Worm (Caenorhabditis elegans) whole organism, late embryonic: Measurements from ENCODE around the gene lgc-49.

Experiments
- T23F11.4 ChIP-seq: fragments of 200-800 bp; sonication (Bioruptor generic); optimal IDR thresholded peaks from 2 replicates; lab custom pipeline; 2018; ENCODE audit warnings: mild to moderate bottlenecking, missing genetic modification characterization, missing compliant biosample characterization
- Y22D7AL.16 ChIP-seq: sonication (generic microtip); optimal IDR thresholded peaks from 2 replicates; lab custom pipeline; 2016; ENCODE audit warnings: missing genetic modification characterization, missing compliant biosample characterization
- ceh-19 ChIP-seq: fragments of 200-800 bp; sonication (Bioruptor generic); optimal IDR thresholded peaks from 2 replicates; lab custom pipeline; 2018; ENCODE audit warnings: mild to moderate bottlenecking, missing genetic modification characterization, missing compliant biosample characterization
- ceh-22 ChIP-seq: sonication (generic microtip); optimal IDR thresholded peaks from 2 replicates; lab custom pipeline; 2017; ENCODE audit warnings: missing biosample characterization, missing genetic modification characterization
- ceh-30 ChIP-seq: fragments of 150-350 bp; optimal IDR thresholded peaks from 2 replicates; lab custom pipeline; 2014; ENCODE audit warnings: missing biosample characterization, missing genetic modification characterization
- ceh-31 ChIP-seq: sonication (generic microtip); optimal IDR thresholded peaks from 2 replicates; lab custom pipeline; 2016; ENCODE audit warnings: missing genetic modification characterization, missing compliant biosample characterization
- ceh-45 ChIP-seq: fragments of 200-800 bp; sonication (Bioruptor generic); IDR thresholded peaks from 2 replicates; pipeline ENCODE4 v1.3.6; 2022; ENCODE audit warnings: missing genetic modification reagents, missing genetic modification characterization, missing compliant biosample characterization
- ceh-48 ChIP-seq: sonication (generic microtip); optimal IDR thresholded peaks from 2 replicates; lab custom pipeline; 2016; ENCODE audit warnings: missing genetic modification characterization, inconsistent platforms, missing compliant biosample characterization
- ceh-6 ChIP-seq: fragments of 200-800 bp; sonication (Bioruptor generic); optimal IDR thresholded peaks from 2 replicates; lab custom pipeline; 2018; ENCODE audit warnings: mild to moderate bottlenecking, missing genetic modification characterization, missing compliant biosample characterization
- ceh-9 ChIP-seq: sonication (generic microtip); optimal IDR thresholded peaks from 2 replicates; lab custom pipeline; 2016; ENCODE audit warnings: mild to moderate bottlenecking, missing genetic modification characterization, inconsistent platforms, missing compliant biosample characterization
- elt-2 ChIP-seq: sonication (generic microtip); optimal IDR thresholded peaks from 2 replicates; lab custom pipeline; 2016; ENCODE audit warnings: missing genetic modification reagents, missing genetic modification characterization, missing compliant biosample characterization
- elt-4 ChIP-seq: sonication (generic microtip); optimal IDR thresholded peaks from 2 replicates; lab custom pipeline; 2016; ENCODE audit warnings: missing genetic modification characterization, missing compliant biosample characterization
- ets-4 ChIP-seq: sonication (generic microtip); optimal IDR thresholded peaks from 2 replicates; lab custom pipeline; 2016; ENCODE audit warnings: missing genetic modification characterization, missing compliant biosample characterization
- gmeb-2 ChIP-seq: sonication (generic microtip); optimal IDR thresholded peaks from 2 replicates; lab custom pipeline; 2016; ENCODE audit warnings: missing genetic modification characterization, inconsistent platforms, missing compliant biosample characterization
- lim-6 ChIP-seq: sonication (generic microtip); optimal IDR thresholded peaks from 2 replicates; lab custom pipeline; 2016; ENCODE audit warnings: missing genetic modification characterization, missing compliant biosample characterization
- lin-11 ChIP-seq: fragments of 200-800 bp; sonication (Bioruptor generic); optimal IDR thresholded peaks from 2 replicates; lab custom pipeline; 2018; ENCODE audit warnings: mild to moderate bottlenecking, missing genetic modification characterization, missing compliant biosample characterization
- madf-2 ChIP-seq: sonication (generic microtip); optimal IDR thresholded peaks from 2 replicates; lab custom pipeline; 2017; ENCODE audit warnings: missing genetic modification characterization, missing compliant biosample characterization
- nhr-11 ChIP-seq: fragments of 150-350 bp; optimal IDR thresholded peaks from 2 replicates; lab custom pipeline; 2014; ENCODE audit warnings: missing biosample characterization, missing genetic modification characterization
- nhr-232 ChIP-seq: sonication (generic microtip); optimal IDR thresholded peaks from 2 replicates; lab custom pipeline; 2016; ENCODE audit warnings: missing genetic modification characterization, missing compliant biosample characterization
- pag-3 ChIP-seq: sonication (generic microtip); optimal IDR thresholded peaks from 2 replicates; lab custom pipeline; 2016; ENCODE audit warnings: missing compliant biosample characterization, missing genetic modification characterization, borderline replicate concordance
- pax-1 ChIP-seq: fragments of 150-350 bp; optimal IDR thresholded peaks from 2 replicates; lab custom pipeline; 2014; ENCODE audit warnings: missing biosample characterization, missing genetic modification characterization
- pha-2 ChIP-seq: sonication (generic microtip); optimal IDR thresholded peaks from 2 replicates; lab custom pipeline; 2017; ENCODE audit warnings: mild to moderate bottlenecking, missing genetic modification characterization, missing compliant biosample characterization
- pros-1 ChIP-seq: fragments of 150-350 bp; optimal IDR thresholded peaks from 2 replicates; lab custom pipeline; 2014; ENCODE audit warnings: missing biosample characterization, missing genetic modification reagents, missing genetic modification characterization
- ref-2 ChIP-seq: sonication (generic microtip); optimal IDR thresholded peaks from 2 replicates; lab custom pipeline; 2016; ENCODE audit warnings: missing genetic modification characterization, missing compliant biosample characterization
- rnt-1 ChIP-seq: sonication (generic microtip); optimal IDR thresholded peaks from 2 replicates; lab custom pipeline; 2016; ENCODE audit warnings: missing genetic modification characterization, missing compliant biosample characterization
- sdc-2 ChIP-seq: sonication (generic microtip); optimal IDR thresholded peaks from 2 replicates; lab custom pipeline; 2016; ENCODE audit warnings: missing genotype, missing genetic modification characterization, missing compliant biosample characterization
- sox-2 ChIP-seq: fragments of 200-800 bp; sonication (Bioruptor generic); IDR thresholded peaks from 2 replicates; pipeline ENCODE4 v1.3.6; 2022; ENCODE audit warnings: missing genetic modification reagents, missing genetic modification characterization, missing compliant biosample characterization
- sox-4 ChIP-seq: sonication (generic microtip); optimal IDR thresholded peaks from 2 replicates; lab custom pipeline; 2017; ENCODE audit warnings: mild to moderate bottlenecking, missing genetic modification characterization, inconsistent platforms, missing compliant biosample characterization
- tbx-7 ChIP-seq: sonication (generic microtip); optimal IDR thresholded peaks from 2 replicates; lab custom pipeline; 2016; ENCODE audit warnings: missing genotype, missing genetic modification characterization, missing compliant biosample characterization
- ttx-3 ChIP-seq: sonication (generic microtip); optimal IDR thresholded peaks from 2 replicates; lab custom pipeline; 2016; ENCODE audit warnings: missing genetic modification reagents, missing genetic modification characterization, missing compliant biosample characterization
- unc-3 ChIP-seq, 2 experiments: fragments of 200-800 bp in 1 of 2; sonication (Bioruptor generic) in 1 of 2; sonication (generic microtip) in 1 of 2; conservative IDR thresholded peaks in 1 of 2; optimal IDR thresholded peaks in 1 of 2; 2 replicates each; pipeline versions ENCODE4 v1.3.6 to Lab custom; 2016 to 2022; ENCODE audit warnings: missing compliant biosample characterization in 2 of 2, missing genetic modification characterization in 2 of 2, missing genetic modification reagents in 1 of 2
- zip-5 ChIP-seq: sonication (generic microtip); optimal IDR thresholded peaks from 2 replicates; lab custom pipeline; 2016; ENCODE audit warnings: missing genetic modification characterization, missing compliant biosample characterization

lgc-49 gene

DNA sequence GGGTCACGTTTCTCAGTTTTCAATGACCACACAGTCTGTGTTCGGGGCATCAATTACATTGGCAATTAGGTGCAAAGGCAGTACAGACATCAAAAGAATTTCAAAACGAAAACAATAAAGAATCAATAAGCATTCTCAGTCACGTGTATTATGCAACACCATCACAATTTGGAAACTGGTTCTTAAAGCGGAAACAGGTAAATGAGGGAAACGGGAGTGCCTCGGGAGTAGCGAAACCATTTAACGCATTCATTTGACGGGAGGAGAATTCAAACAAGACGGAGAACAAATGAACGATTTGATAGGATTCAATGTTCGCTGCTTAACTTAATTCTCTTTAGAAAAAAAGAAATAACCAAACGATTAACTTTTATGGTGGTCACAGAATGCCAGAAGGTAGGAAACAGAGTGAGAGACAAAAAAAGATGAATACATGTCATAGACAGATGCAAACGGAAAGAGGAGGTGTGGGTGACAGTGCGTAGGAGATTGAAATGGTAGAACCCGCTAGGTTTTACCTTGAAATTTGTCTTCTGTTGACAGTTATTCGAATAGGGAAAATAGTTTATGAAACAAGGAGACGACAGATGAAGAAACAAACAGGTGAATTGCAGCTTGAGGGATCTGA, 5.7 kb downstream of the lgc-49 start:
- TF ChIP-seq ceh-31, result peak; percentile 32
- TF ChIP-seq ceh-30 (tag; lab: Kevin White, UChicago), result no peak

DNA sequence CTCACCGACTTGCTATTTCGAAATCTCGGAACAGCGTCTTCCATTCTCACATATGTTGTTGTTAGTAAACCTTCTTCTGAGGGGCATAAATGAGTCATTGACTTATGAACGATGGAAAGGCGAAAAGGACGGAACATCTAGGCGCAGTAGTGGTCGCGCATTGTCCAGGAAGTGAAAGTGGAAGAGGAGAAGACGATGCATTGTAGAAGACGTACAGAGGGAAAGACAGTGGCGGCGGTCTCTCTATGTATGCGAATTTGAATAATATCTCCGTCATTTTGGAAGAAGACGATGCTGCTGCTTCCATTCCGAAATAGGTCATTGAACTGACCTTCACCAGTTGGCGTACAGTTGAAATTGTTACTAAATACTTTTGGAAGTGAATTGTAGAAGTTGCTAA, 7.0 kb downstream of the lgc-49 start:
- TF ChIP-seq ceh-45 (GFP tag; lab: Robert Waterston, UW), result no peak
- no peak for TF ChIP-seq lim-6
- no peak for TF ChIP-seq lin-11 (tag; lab: Kevin White, UChicago)
- no peak for TF ChIP-seq Y22D7AL.16
- TF ChIP-seq nhr-11, result no peak
- no peak for TF ChIP-seq sox-4 (tag; lab: Kevin White, UChicago)
- TF ChIP-seq nhr-232 (tag; lab: Kevin White, UChicago), result no peak
- TF ChIP-seq madf-2 (tag; lab: Kevin White, UChicago), result no peak
- TF ChIP-seq ceh-30 (tag; lab: Kevin White, UChicago), result no peak
- TF ChIP-seq sdc-2 (tag; lab: Kevin White, UChicago), result no peak
- no peak for TF ChIP-seq ref-2 (tag; lab: Kevin White, UChicago)
- no peak for TF ChIP-seq elt-2 (tag; lab: Kevin White, UChicago)
- TF ChIP-seq ceh-9 (tag; lab: Kevin White, UChicago), result no peak
- no peak for TF ChIP-seq pros-1

DNA sequence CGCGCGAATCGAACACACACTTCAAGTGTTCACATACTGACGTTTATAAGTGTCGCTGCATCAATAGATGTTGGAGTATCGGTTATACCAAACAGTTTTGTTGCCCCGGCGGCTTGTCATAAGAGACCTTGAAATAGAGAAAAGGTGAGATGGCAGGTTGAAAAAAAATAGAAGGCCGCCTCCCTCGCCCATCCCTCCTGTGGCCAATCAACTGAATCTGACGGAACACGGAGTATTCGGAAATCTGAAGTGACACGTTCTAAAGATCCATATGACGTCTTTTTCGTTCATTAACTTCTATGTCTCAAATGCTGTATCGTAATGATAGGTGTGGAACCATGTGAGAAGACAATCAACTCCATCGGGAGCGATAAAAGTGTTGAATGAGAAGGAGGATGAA, 8.4 kb downstream of the lgc-49 start:
- TF ChIP-seq pha-2 (tag; lab: Kevin White, UChicago) (no peak), sox-4 (tag; lab: Kevin White, UChicago) (no peak), tbx-7 (tag; lab: Kevin White, UChicago) (no peak), ceh-48 (tag; lab: Kevin White, UChicago) (no peak), rnt-1 (tag; lab: Kevin White, UChicago) (no peak), elt-4 (tag; lab: Kevin White, UChicago) (no peak), pag-3 (tag; lab: Kevin White, UChicago) (no peak), madf-2 (tag; lab: Kevin White, UChicago) (no peak)
- TF ChIP-seq, all 69 proteins: peak for 0

DNA sequence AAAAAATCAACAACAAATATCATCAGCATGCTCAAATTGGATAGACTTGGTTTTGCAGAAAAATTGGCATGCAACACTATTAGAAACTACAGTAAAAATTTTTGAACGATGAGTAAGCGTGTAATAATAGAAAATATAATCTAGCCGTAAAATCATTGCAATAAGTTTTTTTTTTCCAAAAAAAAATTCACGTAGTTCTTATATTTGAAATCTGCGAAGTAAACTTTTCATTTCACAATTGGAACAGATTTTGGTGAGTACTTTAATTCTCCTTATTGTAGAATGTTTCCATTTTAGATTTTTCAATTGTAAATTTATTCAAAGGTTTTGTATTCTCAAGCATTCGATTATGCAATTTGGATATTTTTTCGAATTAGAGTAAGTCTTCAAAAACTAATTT, 9.2 kb downstream of the lgc-49 start, which contains the start of gene K10D6.3:
Gene K10D6.3, plus strand, starts transcription at position 301 of the 400 bp plus-strand sequence.
- TF ChIP-seq elt-2 (tag; lab: Kevin White, UChicago), result no peak
- no peak for TF ChIP-seq ceh-6
- no peak for TF ChIP-seq T23F11.4 (GFP tag; lab: Kevin White, UChicago)
- no peak for TF ChIP-seq sox-2 (GFP tag; lab: Robert Waterston, UW)
- TF ChIP-seq ceh-19 (GFP tag; lab: Kevin White, UChicago), result no peak
- no peak for TF ChIP-seq zip-5 (tag; lab: Kevin White, UChicago)
- no peak for TF ChIP-seq ceh-22 (tag; lab: Kevin White, UChicago)
- TF ChIP-seq sdc-2 (tag; lab: Kevin White, UChicago), result no peak
- no peak for TF ChIP-seq pax-1 (tag; lab: Kevin White, UChicago)
- TF ChIP-seq ttx-3 (tag; lab: Kevin White, UChicago), result no peak

DNA sequence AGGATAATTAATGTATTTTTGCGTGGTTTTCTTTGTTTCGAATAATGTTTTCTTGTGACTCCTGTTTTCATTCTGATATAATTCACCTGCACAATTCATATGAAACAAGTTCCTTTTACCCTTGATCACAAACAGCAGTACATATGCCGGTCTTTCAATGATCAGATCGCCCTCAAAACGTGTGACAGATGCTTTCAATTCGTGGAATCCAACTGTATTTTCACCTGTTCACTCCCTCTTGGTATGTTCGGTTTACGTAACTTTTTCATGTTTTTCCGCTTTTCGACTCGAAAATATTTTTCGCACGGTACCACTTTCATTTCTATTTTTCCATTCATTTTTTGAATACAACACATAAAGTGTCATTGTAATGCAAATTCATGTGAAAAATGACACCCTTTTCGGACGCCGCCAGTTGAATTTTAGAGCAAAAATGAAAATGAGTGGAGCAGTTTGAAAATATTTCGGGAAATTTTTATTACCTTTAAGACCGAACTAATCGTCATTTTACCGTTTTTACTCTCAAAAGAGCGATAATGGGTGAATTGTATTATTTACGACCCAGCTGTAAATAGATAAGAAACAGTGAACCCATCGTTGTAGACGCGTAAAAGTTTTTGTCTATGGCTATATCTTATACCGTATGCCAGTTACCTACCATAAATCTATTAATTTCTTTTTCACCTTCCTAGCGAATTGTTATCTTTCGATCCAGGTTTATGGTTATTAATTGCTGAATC, 10.9 kb downstream of the lgc-49 start, which contains the start of gene K10D6.4:
Gene K10D6.4, plus strand, starts transcription at position 100 of the 740 bp plus-strand sequence.
- TF ChIP-seq ets-4 (tag; lab: Kevin White, UChicago) (no peak), ceh-30 (tag; lab: Kevin White, UChicago) (no peak), elt-2 (tag; lab: Kevin White, UChicago) (peak; percentile 49), gmeb-2 (tag; lab: Kevin White, UChicago) (no peak), rnt-1 (tag; lab: Kevin White, UChicago) (no peak), unc-3 (GFP tag; conservative IDR thresholded peaks at IDR 0.05; lab: Robert Waterston, UW) (no peak), unc-3 (tag; optimal IDR thresholded peaks at IDR 0.05; lab: Kevin White, UChicago) (no peak)
- TF ChIP-seq, all 69 proteins: peak for 1
